Worm (Caenorhabditis elegans) whole organism, midembryonic: ENCODE measurements around the gene kin-30.

Experiments used
- T22C8.4 ChIP-seq: fragments of 200-800 bp; sonication (Bioruptor generic); IDR thresholded peaks from 2 replicates; pipeline ENCODE4 v1.3.6; 2022; ENCODE audit warnings: missing genetic modification characterization, missing compliant biosample characterization
- cog-1 ChIP-seq: sonication (generic microtip); optimal IDR thresholded peaks from 2 replicates; lab custom pipeline; 2016; ENCODE audit warnings: missing genetic modification characterization, missing compliant biosample characterization
- flt-1 ChIP-seq: fragments of 200-800 bp; sonication (Bioruptor generic); IDR thresholded peaks from 2 replicates; pipeline ENCODE4 v1.3.6; 2022; ENCODE audit warnings: missing genetic modification characterization, missing compliant biosample characterization
- klf-2 ChIP-seq: fragments of 200-800 bp; sonication (Bioruptor generic); conservative IDR thresholded peaks from 2 replicates; pipeline ENCODE4 v1.3.6; 2022; ENCODE audit warnings: missing genetic modification reagents, missing genetic modification characterization, missing compliant biosample characterization
- med-1 ChIP-seq: sonication (generic microtip); optimal IDR thresholded peaks from 2 replicates; lab custom pipeline; 2017; ENCODE audit warnings: missing genetic modification characterization, mild to moderate bottlenecking, missing compliant biosample characterization, antibody characterized with exemption, missing genetic modification reagents; ENCODE audit not compliant: insufficient read depth
- ref-1 ChIP-seq: fragments of 200-800 bp; sonication (Bioruptor generic); conservative IDR thresholded peaks from 2 replicates; pipeline ENCODE4 v1.3.6; 2022; ENCODE audit warnings: missing genetic modification reagents, missing genetic modification characterization, missing compliant biosample characterization
- tab-1 ChIP-seq: fragments of 200-800 bp; sonication (Bioruptor generic); IDR thresholded peaks from 2 replicates; pipeline ENCODE4 v1.3.6; 2022; ENCODE audit warnings: missing genetic modification characterization, missing compliant biosample characterization
- ztf-23 ChIP-seq: fragments of 200-800 bp; sonication (Bioruptor generic); IDR thresholded peaks from 2 replicates; pipeline ENCODE4 v1.3.6; 2022; ENCODE audit warnings: missing genetic modification reagents, missing genetic modification characterization, missing compliant biosample characterization
- ztf-29 ChIP-seq: fragments of 200-800 bp; sonication (Bioruptor generic); IDR thresholded peaks from 2 replicates; pipeline ENCODE4 v1.3.6; 2022; ENCODE audit warnings: missing genetic modification reagents, missing genetic modification characterization, missing compliant biosample characterization

DNA sequence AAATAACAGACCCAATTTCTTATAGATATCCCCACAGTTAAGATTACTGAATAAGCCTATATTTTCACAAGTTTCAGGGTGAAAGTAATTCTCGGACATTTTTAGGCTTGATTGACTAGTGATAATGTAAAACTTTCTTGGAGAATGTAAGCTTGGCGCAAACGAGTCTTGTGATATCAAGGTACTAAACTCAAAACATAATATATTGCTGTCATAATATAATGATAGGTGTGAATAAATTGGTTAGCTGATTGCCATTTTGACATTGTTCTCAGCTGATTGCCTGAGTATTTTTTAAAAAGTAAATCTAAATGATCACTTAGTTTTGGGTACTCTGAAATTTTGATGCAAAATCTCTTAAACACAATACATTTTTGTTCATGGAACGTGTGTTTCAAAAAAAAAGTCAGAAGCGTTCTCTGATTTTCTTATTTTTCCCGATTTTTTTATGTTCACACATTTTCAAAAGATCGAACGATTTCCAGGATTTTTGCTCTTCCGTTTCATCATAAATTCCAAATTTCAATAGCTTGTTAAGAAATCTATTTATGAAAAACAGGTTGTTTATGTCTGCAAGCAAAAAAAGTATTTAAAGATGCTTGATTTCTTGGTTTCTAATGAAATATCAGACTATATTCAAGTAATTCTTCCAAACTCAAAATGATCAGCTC lies 36.9 kb downstream of the kin-30 start, which contains the start of the genes srw-19 and srx-51:
- TF ChIP-seq klf-2 (no peak), cog-1 (tag; lab: Kevin White, UChicago) (no peak), ref-1 (no peak), ztf-29 (GFP tag; lab: Robert Waterston, UW) (no peak), med-1 (GFP tag; lab: Kevin White, UChicago) (no peak), tab-1 (GFP tag; lab: Robert Waterston, UW) (no peak), flt-1 (GFP tag; lab: Robert Waterston, UW) (no peak), T22C8.4 (no peak), ztf-23 (GFP tag; lab: Robert Waterston, UW) (no peak)
